Fruit fly (Drosophila melanogaster): ENCODE measurements around the gene gcm2.

gcm2 gene

dm6 chr2L:9613922-9614321 is 5.6 kb downstream of the gcm2 start (continued):
- TF ChIP-seq CG6175 (GFP tag; IDR thresholded peaks at IDR 0.05): no peak
- TF ChIP-seq Mrtf (GFP tag; IDR thresholded peaks at IDR 0.05): no peak
- TF ChIP-seq da (GFP tag; optimal IDR thresholded peaks at IDR 0.05): no peak
- TF ChIP-seq sima (GFP tag; optimal IDR thresholded peaks at IDR 0.05): no peak
- TF ChIP-seq bab2 (GFP tag; optimal IDR thresholded peaks at IDR 0.05): peak; percentile 18
- no peak for TF ChIP-seq chif (GFP tag; optimal IDR thresholded peaks at IDR 0.05)
- TF ChIP-seq CG8765 (GFP tag; IDR thresholded peaks at IDR 0.05): no peak
- TF ChIP-seq dan (GFP tag; IDR thresholded peaks at IDR 0.05): no peak
- TF ChIP-seq ac (GFP tag; optimal IDR thresholded peaks at IDR 0.05): no peak
- no peak for TF ChIP-seq Hmx (GFP tag; optimal IDR thresholded peaks at IDR 0.05)
- TF ChIP-seq hkb (optimal IDR thresholded peaks at IDR 0.05): no peak
- no peak; the same call in 1 of the 2 replicates for TF ChIP-seq hkb (GFP tag; IDR thresholded peaks at IDR 0.05)
- TF ChIP-seq Asciz (GFP tag; optimal IDR thresholded peaks at IDR 0.05): peak; percentile 62
- no peak for TF ChIP-seq Lpt (GFP tag; optimal IDR thresholded peaks at IDR 0.05)
- peak; percentile 26 for TF ChIP-seq Chrac-16 (GFP tag; optimal IDR thresholded peaks at IDR 0.05)
- no peak for TF ChIP-seq CG1647 (GFP tag; optimal IDR thresholded peaks at IDR 0.05)
- TF ChIP-seq disco-r (GFP tag; optimal IDR thresholded peaks at IDR 0.05): no peak
- TF ChIP-seq CG4617 (GFP tag; optimal IDR thresholded peaks at IDR 0.05; ENCODE audit: borderline replicate concordance): no peak
- peak; percentile 13 for TF ChIP-seq Sry-β (GFP tag; optimal IDR thresholded peaks at IDR 0.05)
- peak; percentile 43; the same call in 1 of the 2 replicates for TF ChIP-seq stc (GFP tag; IDR thresholded peaks at IDR 0.05)
- peak; percentile 41 for TF ChIP-seq Ssrp (tag; optimal IDR thresholded peaks at IDR 0.05)
- peak; percentile 98 for TF ChIP-seq CG11695 (GFP tag; IDR thresholded peaks at IDR 0.05)
- TF ChIP-seq Xrp1 (GFP tag; IDR thresholded peaks at IDR 0.05): peak; percentile 47
- TF ChIP-seq CG13894 (tag; optimal IDR thresholded peaks at IDR 0.05): peak; percentile 56
- no peak for TF ChIP-seq CG13287 (GFP tag; IDR thresholded peaks at IDR 0.05; ENCODE audit: partially characterized antibody)
- TF ChIP-seq CG3281 (GFP tag; optimal IDR thresholded peaks at IDR 0.05): no peak
- no peak for TF ChIP-seq D19B (GFP tag; optimal IDR thresholded peaks at IDR 0.05)
- TF ChIP-seq Mad (GFP tag; optimal IDR thresholded peaks at IDR 0.05): no peak
- peak; percentile 41 for TF ChIP-seq CG1233 (GFP tag; optimal IDR thresholded peaks at IDR 0.05)
- peak; percentile 54; the same call in 1 of the 2 replicates for TF ChIP-seq slbo (GFP tag; IDR thresholded peaks at IDR 0.05)
- TF ChIP-seq CG7556 (GFP tag; optimal IDR thresholded peaks at IDR 0.05): peak; percentile 12
- no peak for TF ChIP-seq Dref (GFP tag; IDR thresholded peaks at IDR 0.05)
- no peak for TF ChIP-seq CG18476 (GFP tag; optimal IDR thresholded peaks at IDR 0.05)
- TF ChIP-seq rib (GFP tag; IDR thresholded peaks at IDR 0.05): no peak
- no peak for TF ChIP-seq Oli (tag; optimal IDR thresholded peaks at IDR 0.05)
- peak; percentile 43 for TF ChIP-seq vvl (GFP tag; IDR thresholded peaks at IDR 0.05)
- TF ChIP-seq CG9876 (GFP tag; optimal IDR thresholded peaks at IDR 0.05): no peak
- TF ChIP-seq seq (GFP tag; IDR thresholded peaks at IDR 0.05): 0 out of 2 replicates have a peak, but pooled peaks have one; percentile 8
- peak; percentile 15 for TF ChIP-seq CG9727 (GFP tag; optimal IDR thresholded peaks at IDR 0.05)
- TF ChIP-seq bigmax (GFP tag; optimal IDR thresholded peaks at IDR 0.05): peak; percentile 83
- TF ChIP-seq CG2712 (tag; optimal IDR thresholded peaks at IDR 0.05): peak; percentile 35
- no peak for TF ChIP-seq Rx (GFP tag; IDR thresholded peaks at IDR 0.05)
- no peak for TF ChIP-seq shn (GFP tag; optimal IDR thresholded peaks at IDR 0.05)
- no peak for TF ChIP-seq Fer1 (GFP tag; optimal IDR thresholded peaks at IDR 0.05)
- TF ChIP-seq CG17568 (GFP tag; optimal IDR thresholded peaks at IDR 0.05): no peak
- TF ChIP-seq CG7839 (tag; optimal IDR thresholded peaks at IDR 0.05): peak; percentile 19
- no peak for TF ChIP-seq CG3995 (GFP tag; optimal IDR thresholded peaks at IDR 0.05)
- TF ChIP-seq row (GFP tag; IDR thresholded peaks at IDR 0.05): peak; percentile 61
- peak; percentile 34; the same call in 1 of the 3 replicates for TF ChIP-seq ci (GFP tag; IDR thresholded peaks at IDR 0.05)
- TF ChIP-seq CG7372 (GFP tag; IDR thresholded peaks at IDR 0.05): no peak
- no peak for TF ChIP-seq grn (GFP tag; optimal IDR thresholded peaks at IDR 0.05)
- no peak for TF ChIP-seq sqz (GFP tag; optimal IDR thresholded peaks at IDR 0.05)
- no peak for TF ChIP-seq bbx (GFP tag; IDR thresholded peaks at IDR 0.05; ENCODE audit: partially characterized antibody)

Data from whole organism, embryonic.